Worm (Caenorhabditis elegans): Measurements from ENCODE around the gene nhr-52.

DNA sequence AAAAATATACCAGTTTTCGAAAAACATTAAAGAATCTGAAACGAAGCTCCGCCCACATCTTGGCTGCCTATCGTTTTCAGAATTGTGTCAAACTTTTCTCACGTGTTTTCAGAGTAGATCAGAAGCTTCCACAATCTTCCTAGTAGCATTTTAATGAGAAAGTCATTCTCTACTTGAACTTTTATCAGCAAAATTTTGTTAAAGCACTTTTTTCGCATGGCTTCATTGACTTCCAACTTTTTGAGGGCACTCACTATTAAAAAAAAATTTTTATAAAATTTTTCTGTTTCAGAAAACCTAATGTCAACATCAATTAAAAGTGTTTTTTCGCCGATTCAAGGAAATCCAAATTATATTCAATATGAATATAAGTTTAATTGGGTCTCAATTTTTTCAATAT, 27.2 kb upstream of the nhr-52 start, which contains the start of gene sru-42:
- TF ChIP-seq nhr-23 (tag; optimal IDR thresholded peaks at IDR 0.05) = no peak
- TF ChIP-seq nhr-11 (tag; optimal IDR thresholded peaks at IDR 0.05) = no peak
- TF ChIP-seq nhr-12 (tag; optimal IDR thresholded peaks at IDR 0.05) = no peak
- TF ChIP-seq egl-27 (tag; optimal IDR thresholded peaks at IDR 0.05) = no peak
- TF ChIP-seq gmeb-1 (tag; optimal IDR thresholded peaks at IDR 0.05) = no peak
- no peak for TF ChIP-seq mdl-1 (tag; optimal IDR thresholded peaks at IDR 0.05)
- TF ChIP-seq ceh-82 (tag; optimal IDR thresholded peaks at IDR 0.05) = no peak
- no peak for TF ChIP-seq zag-1 (tag; optimal IDR thresholded peaks at IDR 0.05)
- TF ChIP-seq F13H6.1 (tag; optimal IDR thresholded peaks at IDR 0.05) = no peak
- TF ChIP-seq blmp-1 (tag; optimal IDR thresholded peaks at IDR 0.05; ENCODE audit: insufficient read depth) = no peak
- no peak for TF ChIP-seq ceh-16 (tag; optimal IDR thresholded peaks at IDR 0.05)

Data from whole organism, L2 larva.